Worm (Caenorhabditis elegans): ENCODE data around the gene ZK662.6.
A peak's percentile ranks its signal among the peaks of the same experiment; 100 is the strongest.

DNA sequence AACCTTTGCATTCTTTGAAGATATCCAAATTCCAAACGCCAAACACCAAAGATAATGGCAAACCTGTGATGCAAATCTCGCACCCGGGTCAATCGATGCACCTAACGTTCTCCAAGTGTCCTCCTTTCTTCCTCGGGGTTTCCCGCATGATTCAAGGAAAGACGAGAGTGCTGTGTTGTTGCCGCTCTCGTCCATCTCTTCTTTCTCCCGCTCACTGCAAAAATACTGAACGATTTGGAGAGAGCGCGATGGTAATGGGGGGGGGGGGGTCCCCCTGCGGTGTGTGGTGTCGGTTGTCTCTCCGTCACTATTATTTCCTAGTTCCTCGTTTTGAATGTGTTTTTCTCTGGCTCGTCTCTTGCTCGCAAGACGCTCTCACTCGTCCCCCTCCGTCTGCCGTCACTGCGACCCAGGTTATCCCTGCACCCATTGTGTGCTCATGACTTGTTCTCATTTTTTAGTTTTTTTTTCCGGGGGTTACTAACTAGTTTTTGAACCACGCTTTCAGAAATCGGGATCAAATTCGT, 11.0 kb upstream of the ZK662.6 start:
- peak; percentile 50 for TF ChIP-seq skn-1 (tag; optimal IDR thresholded peaks at IDR 0.05)
- TF ChIP-seq ceh-8 (GFP tag; optimal IDR thresholded peaks at IDR 0.05) = peak; percentile 26
- no peak for TF ChIP-seq lin-15B (tag; optimal IDR thresholded peaks at IDR 0.05)

Measured in whole organism, L1 larva.